Worm (Caenorhabditis elegans) whole organism, L4 larva: Measurements from ENCODE around the gene T28C12.1.

Experiments
- F26F4.8 ChIP-seq: fragments of 200-800 bp; sonication (Bioruptor generic); conservative IDR thresholded peaks from 2 replicates; pipeline ENCODE4 v1.3.6; 2022; ENCODE audit warnings: missing genetic modification characterization, missing compliant biosample characterization
- Y105C5A.15 ChIP-seq: fragments of 200-800 bp; sonication (Bioruptor generic); IDR thresholded peaks from 2 replicates; pipeline ENCODE4 v1.3.6; 2022; ENCODE audit warnings: missing genetic modification characterization, missing compliant biosample characterization
- ama-1 ChIP-seq: fragments of 150-350 bp; optimal IDR thresholded peaks from 2 replicates; lab custom pipeline; 2014; ENCODE audit warnings: inconsistent platforms, mixed read lengths
- dpl-1 ChIP-seq: fragments of 150-350 bp; optimal IDR thresholded peaks from 2 replicates; lab custom pipeline; 2014; ENCODE audit warnings: missing biosample characterization, missing genetic modification reagents, missing genetic modification characterization
- lin-39 ChIP-seq: fragments of 150-350 bp; optimal IDR thresholded peaks from 2 replicates; lab custom pipeline; 2014; ENCODE audit warnings: missing biosample characterization, missing genetic modification reagents, missing genetic modification characterization
- lsy-2 ChIP-seq, 2 experiments: fragments of 150-350 bp in 1 of 2; sonication (generic microtip) in 1 of 2; optimal IDR thresholded peaks; 2 replicates each; lab custom pipeline; 2014 to 2017; ENCODE audit warnings: missing biosample characterization in 2 of 2, missing genetic modification characterization in 2 of 2
- nhr-237 ChIP-seq: sonication (generic microtip); optimal IDR thresholded peaks from 2 replicates; lab custom pipeline; 2017; ENCODE audit warnings: missing biosample characterization, missing genetic modification characterization
- nhr-41 ChIP-seq: fragments of 200-800 bp; sonication (Bioruptor generic); IDR thresholded peaks from 2 replicates; pipeline ENCODE4 v1.3.6; 2022; ENCODE audit warnings: missing genetic modification reagents, missing genetic modification characterization, missing compliant biosample characterization
- nhr-42 ChIP-seq: fragments of 200-800 bp; sonication (Bioruptor generic); IDR thresholded peaks from 2 replicates; pipeline ENCODE4 v1.3.6; 2022; ENCODE audit warnings: missing genetic modification characterization, missing compliant biosample characterization
- nhr-76 ChIP-seq: fragments of 150-350 bp; optimal IDR thresholded peaks from 2 replicates; lab custom pipeline; 2014; ENCODE audit warnings: missing biosample characterization, missing genetic modification characterization
- nhr-77 ChIP-seq: fragments of 150-350 bp; optimal IDR thresholded peaks from 2 replicates; lab custom pipeline; 2014; ENCODE audit warnings: missing biosample characterization, missing genetic modification characterization
- snpc-4 ChIP-seq: fragments of 150-350 bp; optimal IDR thresholded peaks from 2 replicates; lab custom pipeline; 2014; ENCODE audit warnings: missing biosample characterization, missing genetic modification characterization
- unc-39 ChIP-seq: sonication (generic microtip); optimal IDR thresholded peaks from 2 replicates; lab custom pipeline; 2017; ENCODE audit warnings: missing biosample characterization, missing genetic modification characterization
- ztf-11 ChIP-seq: fragments of 150-350 bp; optimal IDR thresholded peaks from 2 replicates; lab custom pipeline; 2014; ENCODE audit warnings: missing biosample characterization, missing genetic modification characterization

- TF ChIP-seq lin-39 (tag; lab: Kevin White, UChicago) (no peak), Y105C5A.15 (GFP tag; lab: Robert Waterston, UW) (no peak), snpc-4 (no peak), dpl-1 (GFP tag; lab: Kevin White, UChicago) (no peak), nhr-76 (no peak), lsy-2 (tag; optimal IDR thresholded peaks at IDR 0.05; lab: Kevin White, UChicago) (no peak), nhr-77 (no peak), nhr-41 (GFP tag; lab: Robert Waterston, UW) (no peak), nhr-42 (no peak), nhr-237 (no peak), ztf-11 (tag; lab: Kevin White, UChicago) (no peak), ama-1 (lab: Kevin White, UChicago) (no peak), F26F4.8 (GFP tag; lab: Robert Waterston, UW) (no peak), unc-39 (tag; lab: Kevin White, UChicago) (no peak)
Observed at ce11 chrV:6341078-6341638, 9.5 kb downstream of the T28C12.1 start.
